Worm (Caenorhabditis elegans) whole organism, young adult: ENCODE results near the gene Y116A8A.7.

Source experiments
- F37B4.10 ChIP-seq: fragments of 200-800 bp; sonication (Bioruptor generic); IDR thresholded peaks from 2 replicates; pipeline ENCODE4 v1.3.6; 2022; ENCODE audit warnings: missing genetic modification characterization, missing compliant biosample characterization
- aptf-3 ChIP-seq: fragments of 200-800 bp; sonication (Bioruptor generic); IDR thresholded peaks from 2 replicates; pipeline ENCODE4 v1.3.6; 2022; ENCODE audit warnings: missing genetic modification characterization, missing compliant biosample characterization
- attf-3 ChIP-seq: fragments of 200-800 bp; sonication (Bioruptor generic); conservative IDR thresholded peaks from 2 replicates; pipeline ENCODE4 v1.3.6; 2022; ENCODE audit warnings: missing genetic modification reagents, missing genetic modification characterization, missing compliant biosample characterization
- bed-1 ChIP-seq: fragments of 200-800 bp; sonication (Bioruptor generic); IDR thresholded peaks from 2 replicates; pipeline ENCODE4 v1.3.6; 2022; ENCODE audit warnings: missing genetic modification reagents, missing genetic modification characterization, missing compliant biosample characterization
- ceh-27 ChIP-seq: fragments of 200-800 bp; sonication (Bioruptor generic); optimal IDR thresholded peaks from 2 replicates; lab custom pipeline; 2018; ENCODE audit warnings: mild to moderate bottlenecking, missing genetic modification characterization, moderate library complexity, missing compliant biosample characterization
- him-1 ChIP-seq: sonication (generic microtip); optimal IDR thresholded peaks from 2 replicates; lab custom pipeline; 2016; ENCODE audit warnings: missing genotype, missing genetic modification reagents, missing genetic modification characterization, missing compliant biosample characterization
- mel-28 ChIP-seq: sonication (generic microtip); optimal IDR thresholded peaks from 2 replicates; lab custom pipeline; 2016; ENCODE audit warnings: borderline replicate concordance, mild to moderate bottlenecking, missing genetic modification characterization, missing compliant biosample characterization
- nhr-90 ChIP-seq: sonication (generic microtip); optimal IDR thresholded peaks from 2 replicates; lab custom pipeline; 2016; ENCODE audit warnings: missing genotype, mild to moderate bottlenecking, missing genetic modification characterization, missing compliant biosample characterization
- pha-4 ChIP-seq: fragments of 150-350 bp; sonication (generic microtip); optimal IDR thresholded peaks from 2 replicates; lab custom pipeline; 2014; ENCODE audit warnings: missing biosample characterization, missing genetic modification reagents, missing genetic modification characterization
- repo-1 ChIP-seq: sonication (generic microtip); optimal IDR thresholded peaks from 2 replicates; lab custom pipeline; 2017; ENCODE audit warnings: mild to moderate bottlenecking, missing genetic modification characterization, missing compliant biosample characterization

- TF ChIP-seq mel-28 (tag; lab: Kevin White, UChicago) (no peak), pha-4 (tag; lab: Kevin White, UChicago) (no peak), attf-3 (no peak), ceh-27 (GFP tag; lab: Kevin White, UChicago) (no peak), aptf-3 (no peak), nhr-90 (no peak), F37B4.10 (GFP tag; lab: Robert Waterston, UW) (no peak), bed-1 (no peak), him-1 (no peak), repo-1 (tag; lab: Kevin White, UChicago) (no peak)
Observed at ce11 chrIV:16813825-16814224, 16.2 kb upstream of the Y116A8A.7 start, which contains the start of gene Y116A8A.2.
